Fruit fly (Drosophila melanogaster): ENCODE data around the gene Sod1.

The Sod1 gene

DNA sequence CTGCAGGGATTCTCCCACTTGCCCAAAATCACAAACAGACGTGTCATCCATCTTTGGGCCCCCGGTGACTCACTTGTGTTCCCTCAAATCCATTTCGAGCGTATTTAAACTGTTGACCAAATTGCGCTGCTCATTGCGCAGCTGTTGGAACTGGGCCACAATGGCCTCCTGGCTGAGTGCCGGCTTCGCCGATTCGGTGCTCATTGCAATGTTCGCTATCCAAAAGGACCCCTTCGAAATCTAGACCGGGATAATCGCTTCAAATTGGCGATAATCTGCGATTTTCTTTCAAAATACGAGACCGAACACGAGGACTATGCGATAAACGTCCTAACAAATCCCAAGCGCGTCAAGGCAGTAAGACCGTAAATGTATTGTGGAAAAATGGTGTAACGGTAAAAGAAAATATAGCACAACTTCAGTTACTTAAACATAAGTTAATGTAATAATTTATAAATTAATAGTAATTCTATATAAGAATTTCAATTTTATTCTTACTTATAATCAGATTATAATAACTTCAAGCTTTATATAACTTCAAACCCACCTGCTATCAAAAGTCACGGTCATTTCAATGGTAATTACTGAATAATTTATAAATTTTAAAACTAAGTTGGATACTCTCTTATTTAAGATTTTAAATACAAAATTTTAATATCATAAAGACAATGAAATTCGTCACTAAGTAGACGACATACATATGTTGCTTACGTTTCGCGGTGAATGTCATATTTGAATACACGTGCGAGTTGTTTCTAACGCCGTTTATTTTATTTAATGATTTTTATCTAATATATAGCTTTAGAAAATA, 39.3 kb downstream of the Sod1 start, which contains the start of the genes Pfdn2 and Noc1 (continued):
- TF ChIP-seq CG14014 (GFP tag; IDR thresholded peaks at IDR 0.05) = peak; percentile 43; the same call in 1 of the 2 replicates
- peak; percentile 43 for TF ChIP-seq mam (GFP tag; optimal IDR thresholded peaks at IDR 0.05)
- TF ChIP-seq Mes4 (GFP tag; optimal IDR thresholded peaks at IDR 0.05) = no peak
- TF ChIP-seq CTCF (GFP tag; optimal IDR thresholded peaks at IDR 0.05) = no peak
- TF ChIP-seq Atf6 (GFP tag; IDR thresholded peaks at IDR 0.05) = no peak
- TF ChIP-seq salm (tag; optimal IDR thresholded peaks at IDR 0.05) = peak; percentile 12
- no peak for TF ChIP-seq ham (GFP tag; IDR thresholded peaks at IDR 0.05)
- TF ChIP-seq CG11695 (GFP tag; IDR thresholded peaks at IDR 0.05) = peak; percentile 49; the same call in 1 of the 3 replicates
- no peak for TF ChIP-seq caup (GFP tag; optimal IDR thresholded peaks at IDR 0.05; ENCODE audit: severe bottlenecking)
- TF ChIP-seq Doc3 (GFP tag; IDR thresholded peaks at IDR 0.05; ENCODE audit: partially characterized antibody) = 0 out of 3 replicates have a peak, but pooled peaks have one; percentile 35
- TF ChIP-seq CG34376 (GFP tag; optimal IDR thresholded peaks at IDR 0.05) = no peak
- no peak for TF ChIP-seq CG10959 (GFP tag; IDR thresholded peaks at IDR 0.05)
- no peak for TF ChIP-seq CG1603 (tag; optimal IDR thresholded peaks at IDR 0.05)
- peak; percentile 48; the same call in 1 of the 2 replicates for TF ChIP-seq Xrp1 (GFP tag; IDR thresholded peaks at IDR 0.05)
- TF ChIP-seq vnd (GFP tag; IDR thresholded peaks at IDR 0.05; ENCODE audit: partially characterized antibody) = 0 out of 3 replicates have a peak, but pooled peaks have one; percentile 12
- TF ChIP-seq ERR (GFP tag; optimal IDR thresholded peaks at IDR 0.05) = no peak
- TF ChIP-seq CG6175 (GFP tag; IDR thresholded peaks at IDR 0.05) = no peak
- no peak for TF ChIP-seq disco-r (GFP tag; optimal IDR thresholded peaks at IDR 0.05)
- no peak for TF ChIP-seq HHEX (GFP tag; optimal IDR thresholded peaks at IDR 0.05)
- TF ChIP-seq BtbVII (GFP tag; optimal IDR thresholded peaks at IDR 0.05) = no peak
- TF ChIP-seq B-H2 (GFP tag; optimal IDR thresholded peaks at IDR 0.05) = peak; percentile 29
- no peak for TF ChIP-seq ranshi (GFP tag; IDR thresholded peaks at IDR 0.05)
- no peak for TF ChIP-seq rib (GFP tag; IDR thresholded peaks at IDR 0.05)
- TF ChIP-seq Nf-YC (tag; optimal IDR thresholded peaks at IDR 0.05) = no peak
- TF ChIP-seq CG3281 (GFP tag; optimal IDR thresholded peaks at IDR 0.05) = no peak
- no peak for TF ChIP-seq CG11456 (GFP tag; IDR thresholded peaks at IDR 0.05)
- no peak for TF ChIP-seq CG11093 (GFP tag; IDR thresholded peaks at IDR 0.05)
- no peak for TF ChIP-seq trh (GFP tag; optimal IDR thresholded peaks at IDR 0.05)
- no peak for TF ChIP-seq CG8089 (GFP tag; optimal IDR thresholded peaks at IDR 0.05)
- no peak for TF ChIP-seq bigmax (GFP tag; optimal IDR thresholded peaks at IDR 0.05)
- TF ChIP-seq Dek (tag; optimal IDR thresholded peaks at IDR 0.05) = no peak
- TF ChIP-seq luna (GFP tag; optimal IDR thresholded peaks at IDR 0.05) = no peak
- no peak for TF ChIP-seq mld (GFP tag; IDR thresholded peaks at IDR 0.05; ENCODE audit: partially characterized antibody)
- no peak for TF ChIP-seq CG14860 (GFP tag; IDR thresholded peaks at IDR 0.05; ENCODE audit: partially characterized antibody)
- TF ChIP-seq hb (GFP tag; IDR thresholded peaks at IDR 0.05; ENCODE audit: partially characterized antibody) = no peak
- TF ChIP-seq CG4360 (GFP tag; IDR thresholded peaks at IDR 0.05) = no peak
- peak; percentile 62 for TF ChIP-seq ind (GFP tag; optimal IDR thresholded peaks at IDR 0.05)
- no peak for TF ChIP-seq sens-2 (GFP tag; IDR thresholded peaks at IDR 0.05)
- TF ChIP-seq CG33213 (GFP tag; optimal IDR thresholded peaks at IDR 0.05) = no peak
- TF ChIP-seq CoRest (tag; optimal IDR thresholded peaks at IDR 0.05) = peak; percentile 80
- peak in 1 of 3 experiments; percentile 61 for TF ChIP-seq lola (GFP tag; optimal IDR thresholded peaks at IDR 0.05)
- TF ChIP-seq Ets97D (GFP tag; optimal IDR thresholded peaks at IDR 0.05) = no peak
- TF ChIP-seq Sry-β (GFP tag; optimal IDR thresholded peaks at IDR 0.05) = no peak
- TF ChIP-seq CG5180 (GFP tag; optimal IDR thresholded peaks at IDR 0.05) = no peak
- TF ChIP-seq CG8290 (GFP tag; optimal IDR thresholded peaks at IDR 0.05) = peak; percentile 57
- TF ChIP-seq CG8290 (tag; optimal IDR thresholded peaks at IDR 0.05) = no peak
- TF ChIP-seq pros (GFP tag; optimal IDR thresholded peaks at IDR 0.05) = no peak
- no peak for TF ChIP-seq otp (GFP tag; IDR thresholded peaks at IDR 0.05)
- no peak for TF ChIP-seq Lim3 (GFP tag; IDR thresholded peaks at IDR 0.05)
- no peak for TF ChIP-seq pfk (GFP tag; optimal IDR thresholded peaks at IDR 0.05)

Measured in whole organism, embryonic.